Fruit fly (Drosophila melanogaster) whole organism, embryonic: Measurements from ENCODE around the gene pim.
A peak's percentile ranks its signal among the peaks of the same experiment; 100 is the strongest.

ENCODE experiments used
- Bdp1 ChIP-seq: fragments of 200-800 bp; sonication (Bioruptor generic); optimal IDR thresholded peaks from 3 replicates; lab custom pipeline; 2016; ENCODE audit warnings: missing biosample characterization, missing genetic modification characterization
- CG10147 ChIP-seq: fragments of 200-800 bp; sonication (Bioruptor generic); optimal IDR thresholded peaks from 2 replicates; lab custom pipeline; 2019; ENCODE audit warnings: missing biosample characterization, mild to moderate bottlenecking, missing genetic modification characterization, moderate library complexity
- CG10366 ChIP-seq: fragments of 200-800 bp; sonication (Bioruptor generic); IDR thresholded peaks from 2 replicates; pipeline ENCODE4 v1.3.6; 2022; ENCODE audit warnings: missing biosample characterization, missing genetic modification characterization
- CG10565 ChIP-seq: fragments of 200-800 bp; sonication (Bioruptor generic); optimal IDR thresholded peaks from 3 replicates; lab custom pipeline; 2016; ENCODE audit warnings: missing biosample characterization, mild to moderate bottlenecking, missing genetic modification characterization
- CG12071 ChIP-seq: fragments of 200-800 bp; sonication (Bioruptor generic); optimal IDR thresholded peaks from 3 replicates; lab custom pipeline; 2018; ENCODE audit warnings: missing biosample characterization, mild to moderate bottlenecking, missing genetic modification characterization
- CG15696 ChIP-seq: fragments of 200-800 bp; sonication (Bioruptor generic); optimal IDR thresholded peaks from 2 replicates; lab custom pipeline; 2019; ENCODE audit warnings: missing biosample characterization, mild to moderate bottlenecking, missing genetic modification characterization, moderate library complexity
- CG17186 ChIP-seq: fragments of 200-800 bp; sonication (Bioruptor generic); optimal IDR thresholded peaks from 3 replicates; lab custom pipeline; 2017; ENCODE audit warnings: missing biosample characterization, missing genetic modification reagents, missing genetic modification characterization
- CG17829 ChIP-seq: fragments of 200-800 bp; optimal IDR thresholded peaks from 2 replicates; lab custom pipeline; 2019; ENCODE audit warnings: missing biosample characterization, mild to moderate bottlenecking, missing genetic modification characterization, moderate library complexity
- CG4282 ChIP-seq: fragments of 200-800 bp; sonication (Bioruptor generic); optimal IDR thresholded peaks from 2 replicates; lab custom pipeline; 2016; ENCODE audit warnings: missing biosample characterization, missing genetic modification characterization
- CG4360 ChIP-seq: fragments of 200-800 bp; sonication (Bioruptor generic); IDR thresholded peaks from 2 replicates; pipeline ENCODE4 v1.3.6; 2022; ENCODE audit warnings: missing biosample characterization, missing genetic modification characterization
- CG43689 ChIP-seq: fragments of 200-800 bp; sonication (Bioruptor generic); IDR thresholded peaks from 2 replicates; pipeline ENCODE4 v1.3.6; 2022; ENCODE audit warnings: missing biosample characterization, missing genetic modification characterization
- CG8478 ChIP-seq: fragments of >200 bp; optimal IDR thresholded peaks from 2 replicates; lab custom pipeline; 2018
- CG9609 ChIP-seq: fragments of 200-800 bp; sonication (Bioruptor generic); optimal IDR thresholded peaks from 3 replicates; lab custom pipeline; 2016; ENCODE audit warnings: missing biosample characterization, missing genetic modification characterization
- E2f1 ChIP-seq: fragments of 200-800 bp; sonication (Bioruptor generic); IDR thresholded peaks from 2 replicates; pipeline ENCODE4 v1.3.6; 2022; ENCODE audit warnings: missing biosample characterization, missing genetic modification characterization
- Gsc ChIP-seq: fragments of 200-800 bp; sonication (Bioruptor generic); IDR thresholded peaks from 2 replicates; pipeline ENCODE4 v1.3.6; 2022; ENCODE audit warnings: missing biosample characterization, missing genetic modification characterization
- HLH4C ChIP-seq: fragments of 200-800 bp; sonication (Bioruptor generic); IDR thresholded peaks from 3 replicates; pipeline ENCODE4 v1.3.6; 2022; ENCODE audit warnings: missing biosample characterization, missing genetic modification characterization; ENCODE audit not compliant: partially characterized antibody
- Hmr ChIP-seq: fragments of 200-800 bp; sonication (Bioruptor generic); optimal IDR thresholded peaks from 3 replicates; lab custom pipeline; 2017; ENCODE audit warnings: mild to moderate bottlenecking, missing biosample characterization, missing genetic modification reagents, missing genetic modification characterization
- Hr39 ChIP-seq: fragments of >200 bp; optimal IDR thresholded peaks from 2 replicates; lab custom pipeline; 2017
- Hr51 ChIP-seq, 2 experiments: fragments of 200-800 bp; sonication (Bioruptor generic); optimal IDR thresholded peaks; 2 replicates in 1 of 2; 3 replicates in 1 of 2; lab custom pipeline; 2016 to 2018; ENCODE audit warnings: missing biosample characterization in 2 of 2, missing genetic modification characterization in 2 of 2, mild to moderate bottlenecking in 1 of 2, moderate library complexity in 1 of 2
- Lim3 ChIP-seq: fragments of 200-800 bp; sonication (Bioruptor generic); IDR thresholded peaks from 2 replicates; pipeline ENCODE4 v1.3.6; 2022; ENCODE audit warnings: missing biosample characterization, missing genetic modification characterization
- Lpt ChIP-seq: fragments of >200 bp; optimal IDR thresholded peaks from 2 replicates; lab custom pipeline; 2018; ENCODE audit warnings: missing biosample characterization, missing genetic modification characterization
- Mad ChIP-seq: fragments of 200-800 bp; sonication (Bioruptor generic); optimal IDR thresholded peaks from 2 replicates; lab custom pipeline; 2016; ENCODE audit warnings: missing biosample characterization, missing genetic modification characterization
- Myb ChIP-seq: fragments of 200-800 bp; sonication (Bioruptor generic); optimal IDR thresholded peaks from 2 replicates; lab custom pipeline; 2016; ENCODE audit warnings: missing biosample characterization, missing genetic modification characterization
- Scr ChIP-seq: fragments of 200-800 bp; sonication (Bioruptor generic); IDR thresholded peaks from 2 replicates; pipeline ENCODE4 v1.3.6; 2022; ENCODE audit warnings: missing biosample characterization, missing genetic modification characterization; ENCODE audit not compliant: partially characterized antibody
- Ssrp ChIP-seq: fragments of 200-800 bp; sonication (Bioruptor generic); optimal IDR thresholded peaks from 2 replicates; lab custom pipeline; 2018; ENCODE audit warnings: missing biosample characterization, mild to moderate bottlenecking, missing genetic modification characterization, moderate library complexity
- ato ChIP-seq: fragments of 200-800 bp; sonication (Bioruptor generic); IDR thresholded peaks from 2 replicates; pipeline ENCODE4 v1.3.6; 2022; ENCODE audit warnings: missing biosample characterization, missing genetic modification characterization; ENCODE audit not compliant: partially characterized antibody
- bsh ChIP-seq, 2 experiments: fragments of 200-800 bp; sonication (Bioruptor generic); optimal IDR thresholded peaks; 2 replicates each; lab custom pipeline; 2017 to 2018; ENCODE audit warnings: mild to moderate bottlenecking in 2 of 2, missing biosample characterization in 2 of 2, missing genetic modification characterization in 2 of 2, moderate library complexity in 1 of 2
- btn ChIP-seq: fragments of 200-800 bp; sonication (Bioruptor generic); optimal IDR thresholded peaks from 2 replicates; lab custom pipeline; 2016; ENCODE audit warnings: missing biosample characterization, missing genetic modification characterization
- ci ChIP-seq: fragments of 200-800 bp; sonication (Bioruptor generic); IDR thresholded peaks from 3 replicates; pipeline ENCODE4 v1.3.6; 2022; ENCODE audit warnings: missing biosample characterization, missing genetic modification characterization
- crol ChIP-seq: fragments of 200-800 bp; sonication (Bioruptor generic); IDR thresholded peaks from 2 replicates; pipeline ENCODE4 v1.3.6; 2022; ENCODE audit warnings: missing biosample characterization, missing genetic modification characterization
- dpn ChIP-seq, 2 experiments: fragments of 200-800 bp; sonication (Bioruptor generic); optimal IDR thresholded peaks; 3 replicates each; lab custom pipeline; 2016; ENCODE audit warnings: missing biosample characterization in 2 of 2, missing genetic modification characterization in 2 of 2
- emc ChIP-seq: fragments of 200-800 bp; sonication (Bioruptor generic); optimal IDR thresholded peaks from 2 replicates; lab custom pipeline; 2016; ENCODE audit warnings: missing biosample characterization, missing genetic modification characterization
- eyg ChIP-seq: fragments of 200-800 bp; sonication (Bioruptor generic); optimal IDR thresholded peaks from 3 replicates; lab custom pipeline; 2016; ENCODE audit warnings: missing biosample characterization, missing genetic modification characterization
- fd96Cb ChIP-seq: fragments of 200-800 bp; sonication (Bioruptor generic); optimal IDR thresholded peaks from 2 replicates; lab custom pipeline; 2018; ENCODE audit warnings: missing biosample characterization, mild to moderate bottlenecking, missing genetic modification characterization, moderate library complexity
- hkb ChIP-seq, 2 experiments: fragments of 200-800 bp in 1 of 2; fragments of >200 bp in 1 of 2; sonication (Bioruptor generic) in 1 of 2; IDR thresholded peaks in 1 of 2; optimal IDR thresholded peaks in 1 of 2; 2 replicates each; pipeline versions ENCODE4 v1.3.6 to Lab custom; 2017 to 2022; ENCODE audit warnings: missing biosample characterization in 1 of 2, missing genetic modification characterization in 1 of 2
- inv ChIP-seq: fragments of 200-800 bp; sonication (Bioruptor generic); IDR thresholded peaks from 2 replicates; pipeline ENCODE4 v1.3.6; 2022; ENCODE audit warnings: missing biosample characterization, missing genetic modification characterization; ENCODE audit not compliant: partially characterized antibody
- ken ChIP-seq: fragments of 200-800 bp; sonication (Bioruptor generic); IDR thresholded peaks from 3 replicates; pipeline ENCODE4 v1.3.6; 2022; ENCODE audit warnings: missing biosample characterization, missing genetic modification characterization
- mld ChIP-seq: fragments of 200-800 bp; sonication (Bioruptor generic); IDR thresholded peaks from 3 replicates; pipeline ENCODE4 v1.3.6; 2022; ENCODE audit warnings: missing biosample characterization, missing genetic modification characterization; ENCODE audit not compliant: partially characterized antibody
- nmo ChIP-seq: fragments of 200-800 bp; sonication (Bioruptor generic); optimal IDR thresholded peaks from 2 replicates; lab custom pipeline; 2018; ENCODE audit warnings: missing biosample characterization, mild to moderate bottlenecking, missing genetic modification characterization, moderate library complexity
- odd ChIP-seq: fragments of 200-800 bp; sonication (Bioruptor generic); optimal IDR thresholded peaks from 2 replicates; lab custom pipeline; 2017; ENCODE audit warnings: missing biosample characterization, mild to moderate bottlenecking, missing genetic modification characterization
- pho ChIP-seq: fragments of 200-800 bp; sonication (Bioruptor generic); optimal IDR thresholded peaks from 2 replicates; lab custom pipeline; 2016; ENCODE audit warnings: missing biosample characterization, missing genetic modification characterization
- sd ChIP-seq: fragments of 200-800 bp; sonication (Bioruptor generic); optimal IDR thresholded peaks from 3 replicates; lab custom pipeline; 2018; ENCODE audit warnings: missing biosample characterization, mild to moderate bottlenecking, missing genetic modification characterization, moderate library complexity
- sens ChIP-seq: fragments of 200-800 bp; sonication (Bioruptor generic); peaks from one replicate; lab custom pipeline; 2016; ENCODE audit warnings: missing biosample characterization, missing genetic modification characterization
- seq ChIP-seq: fragments of 200-800 bp; sonication (Bioruptor generic); IDR thresholded peaks from 2 replicates; pipeline ENCODE4 v1.3.6; 2022; ENCODE audit warnings: missing biosample characterization, missing genetic modification characterization
- slbo ChIP-seq: fragments of 200-800 bp; sonication (Bioruptor generic); IDR thresholded peaks from 2 replicates; pipeline ENCODE4 v1.3.6; 2022; ENCODE audit warnings: missing biosample characterization, missing genetic modification characterization
- ssp ChIP-seq: fragments of 200-800 bp; sonication (Bioruptor generic); IDR thresholded peaks from 2 replicates; pipeline ENCODE4 v1.3.6; 2022; ENCODE audit warnings: missing biosample characterization, missing genetic modification characterization
- tgo ChIP-seq: fragments of 200-800 bp; sonication (Bioruptor generic); IDR thresholded peaks from 3 replicates; pipeline ENCODE4 v1.3.6; 2022; ENCODE audit warnings: missing biosample characterization, missing genetic modification characterization
- ttk ChIP-seq: fragments of 200-800 bp; sonication (Bioruptor generic); IDR thresholded peaks from 2 replicates; pipeline ENCODE4 v2.1.2; 2022; ENCODE audit warnings: missing biosample characterization, missing genetic modification characterization
- vfl ChIP-seq: fragments of 200-800 bp; sonication (Bioruptor generic); optimal IDR thresholded peaks from 2 replicates; lab custom pipeline; 2016; ENCODE audit warnings: missing biosample characterization, missing genetic modification characterization
- wek ChIP-seq: fragments of 200-800 bp; sonication (Bioruptor generic); optimal IDR thresholded peaks from 3 replicates; lab custom pipeline; 2018; ENCODE audit warnings: missing biosample characterization, mild to moderate bottlenecking, missing genetic modification characterization, moderate library complexity
- zen2 ChIP-seq: fragments of 200-800 bp; sonication (Bioruptor generic); IDR thresholded peaks from 3 replicates; pipeline ENCODE4 v1.3.6; 2022; ENCODE audit warnings: missing biosample characterization, missing genetic modification characterization; ENCODE audit not compliant: partially characterized antibody

The pim gene

dm6 chr2L:10356508-10356907, 6.3 kb upstream of the pim start, which contains the start of the genes CtsL4 and ClpP (continued):
- 0 out of 2 replicates have a peak, but pooled peaks have one; percentile 23 for TF ChIP-seq Scr (GFP tag; lab: Robert Waterston, UW)
- TF ChIP-seq nmo = peak; percentile 64
- TF ChIP-seq fd96Cb (tag; lab: Kevin White, UChicago) = peak; percentile 37
- TF ChIP-seq Hr51 (GFP tag; optimal IDR thresholded peaks at IDR 0.05; lab: Kevin White, UChicago) = peak in 1 of 2 experiments; percentile 2
- TF ChIP-seq ken (GFP tag; lab: Robert Waterston, UW) = no peak
- peak; percentile 49; the same call in 1 of the 3 replicates for TF ChIP-seq ci (GFP tag; lab: Robert Waterston, UW)
- TF ChIP-seq CG15696 = peak; percentile 25
- peak; percentile 8 for TF ChIP-seq Ssrp (tag; lab: Kevin White, UChicago)
- peak; percentile 43 for TF ChIP-seq vfl (GFP tag; lab: Kevin White, UChicago)
- peak in 1 of 2 experiments; percentile 33 for TF ChIP-seq bsh (GFP tag; optimal IDR thresholded peaks at IDR 0.05; lab: Kevin White, UChicago)
- no peak for TF ChIP-seq btn (GFP tag; lab: Kevin White, UChicago)
- no peak for TF ChIP-seq ttk (GFP tag; lab: Robert Waterston, UW)
- peak; percentile 76 for TF ChIP-seq slbo
- TF ChIP-seq crol (GFP tag; lab: Robert Waterston, UW) = no peak
- TF ChIP-seq CG10366 = peak; percentile 38; the same call in 1 of the 2 replicates
- peak; percentile 97 for TF ChIP-seq wek (GFP tag; lab: Kevin White, UChicago)
- TF ChIP-seq CG9609 = peak; percentile 30
- no peak for TF ChIP-seq CG10565
- TF ChIP-seq pho (GFP tag; lab: Kevin White, UChicago) = peak; percentile 23
- TF ChIP-seq tgo (GFP tag; lab: Robert Waterston, UW) = no peak
- peak; percentile 53 to 67 for TF ChIP-seq dpn (GFP tag; optimal IDR thresholded peaks at IDR 0.05; lab: Kevin White, UChicago)
- no peak for TF ChIP-seq odd (GFP tag; lab: Kevin White, UChicago)
- no peak for TF ChIP-seq mld
- TF ChIP-seq hkb (optimal IDR thresholded peaks at IDR 0.05; lab: Kevin White, UChicago) = no peak
- TF ChIP-seq hkb (GFP tag; IDR thresholded peaks at IDR 0.05; lab: Robert Waterston, UW) = 0 out of 2 replicates have a peak, but pooled peaks have one; percentile 34
- no peak for TF ChIP-seq Gsc (GFP tag; lab: Robert Waterston, UW)
- no peak for TF ChIP-seq ato
- no peak for TF ChIP-seq CG17186 (GFP tag; lab: Kevin White, UChicago)
- no peak for TF ChIP-seq CG4360 (GFP tag; lab: Robert Waterston, UW)
- no peak for TF ChIP-seq Lim3 (GFP tag; lab: Robert Waterston, UW)
- TF ChIP-seq zen2 (GFP tag; lab: Robert Waterston, UW) = no peak
- no peak for TF ChIP-seq HLH4C (GFP tag; lab: Robert Waterston, UW)
- TF ChIP-seq E2f1 = no peak
- peak; percentile 97 for TF ChIP-seq ssp
- TF ChIP-seq eyg (GFP tag; lab: Kevin White, UChicago) = no peak
- TF ChIP-seq CG12071 (GFP tag; lab: Kevin White, UChicago) = no peak
- no peak for TF ChIP-seq Hr39 (lab: Kevin White, UChicago)
- peak; percentile 66 for TF ChIP-seq CG17829 (tag; lab: Kevin White, UChicago)
- TF ChIP-seq Lpt (GFP tag; lab: Kevin White, UChicago) = no peak
- TF ChIP-seq Hmr (GFP tag; lab: Kevin White, UChicago) = no peak
- TF ChIP-seq Bdp1 (GFP tag; lab: Kevin White, UChicago) = no peak
- TF ChIP-seq sens (GFP tag; lab: Kevin White, UChicago) = no peak
- no peak for TF ChIP-seq seq
- TF ChIP-seq Mad (GFP tag; lab: Kevin White, UChicago) = no peak
- TF ChIP-seq CG10147 = no peak
- TF ChIP-seq emc (GFP tag; lab: Kevin White, UChicago) = no peak
- TF ChIP-seq sd = no peak
- TF ChIP-seq Myb (GFP tag; lab: Kevin White, UChicago) = peak; percentile 15
- TF ChIP-seq CG4282 (GFP tag; lab: Kevin White, UChicago) = peak; percentile 2
- no peak for TF ChIP-seq CG43689
- TF ChIP-seq inv (GFP tag; lab: Robert Waterston, UW) = no peak
- no peak for TF ChIP-seq CG8478 (lab: Kevin White, UChicago)
